Fruit fly (Drosophila melanogaster) whole organism, embryonic: ENCODE data around the gene CG10343.

ENCODE experiments used
- B-H2 ChIP-seq: fragments of 200-800 bp; sonication (Bioruptor generic); optimal IDR thresholded peaks from 2 replicates; lab custom pipeline; 2018; ENCODE audit warnings: missing biosample characterization, mild to moderate bottlenecking, missing genetic modification characterization
- CG10147 ChIP-seq: fragments of 200-800 bp; sonication (Bioruptor generic); optimal IDR thresholded peaks from 2 replicates; lab custom pipeline; 2019; ENCODE audit warnings: missing biosample characterization, mild to moderate bottlenecking, missing genetic modification characterization, moderate library complexity
- CG10267 ChIP-seq: fragments of 200-800 bp; sonication (Bioruptor generic); optimal IDR thresholded peaks from 2 replicates; lab custom pipeline; 2018; ENCODE audit warnings: missing biosample characterization, mild to moderate bottlenecking, missing genetic modification characterization, moderate library complexity
- CG11695 ChIP-seq: fragments of 200-800 bp; sonication (Bioruptor generic); IDR thresholded peaks from 3 replicates; pipeline ENCODE4 v1.3.6; 2022; ENCODE audit warnings: missing biosample characterization, missing genetic modification characterization
- CG12219 ChIP-seq: fragments of 200-800 bp; sonication (Bioruptor generic); optimal IDR thresholded peaks from 3 replicates; lab custom pipeline; 2018; ENCODE audit warnings: missing biosample characterization, mild to moderate bottlenecking, missing genetic modification characterization
- CG12299 ChIP-seq: fragments of 200-800 bp; sonication (Bioruptor generic); optimal IDR thresholded peaks from 2 replicates; lab custom pipeline; 2018; ENCODE audit warnings: missing biosample characterization, mild to moderate bottlenecking, missing genetic modification characterization
- CG12659 ChIP-seq: fragments of 200-800 bp; sonication (Bioruptor generic); optimal IDR thresholded peaks from 3 replicates; lab custom pipeline; 2017; ENCODE audit warnings: mild to moderate bottlenecking, missing biosample characterization, missing genetic modification reagents, missing genetic modification characterization
- CG12744 ChIP-seq: fragments of 200-800 bp; sonication (Bioruptor generic); optimal IDR thresholded peaks from 2 replicates; lab custom pipeline; 2016; ENCODE audit warnings: missing biosample characterization, missing genetic modification characterization
- CG17612 ChIP-seq: fragments of 200-800 bp; sonication (Bioruptor generic); IDR thresholded peaks from 2 replicates; pipeline ENCODE4 v1.3.6; 2022; ENCODE audit warnings: missing biosample characterization, missing genetic modification characterization
- CG3726 ChIP-seq: fragments of 200-800 bp; sonication (Bioruptor generic); IDR thresholded peaks from 3 replicates; pipeline ENCODE4, ENCODE4 v1.3.6; 2022; ENCODE audit warnings: missing biosample characterization, missing genetic modification characterization
- CG3995 ChIP-seq: fragments of 200-800 bp; sonication (Bioruptor generic); optimal IDR thresholded peaks from 3 replicates; lab custom pipeline; 2016; ENCODE audit warnings: missing biosample characterization, missing genetic modification characterization
- CG42726 ChIP-seq: fragments of 200-800 bp; sonication (Bioruptor generic); IDR thresholded peaks from 2 replicates; pipeline ENCODE4 v1.3.6; 2022; ENCODE audit warnings: missing biosample characterization, missing genetic modification characterization; ENCODE audit not compliant: partially characterized antibody
- CG4282 ChIP-seq: fragments of 200-800 bp; sonication (Bioruptor generic); optimal IDR thresholded peaks from 2 replicates; lab custom pipeline; 2016; ENCODE audit warnings: missing biosample characterization, missing genetic modification characterization
- CG4424 ChIP-seq: fragments of 200-800 bp; sonication (Bioruptor generic); optimal IDR thresholded peaks from 3 replicates; lab custom pipeline; 2016; ENCODE audit warnings: missing biosample characterization, missing genetic modification characterization
- CG4854 ChIP-seq: fragments of 200-800 bp; sonication (Bioruptor generic); optimal IDR thresholded peaks from 2 replicates; lab custom pipeline; 2016; ENCODE audit warnings: missing biosample characterization, missing genetic modification characterization, inconsistent platforms
- CG9437 ChIP-seq: fragments of 200-800 bp; sonication (Bioruptor generic); optimal IDR thresholded peaks from 2 replicates; lab custom pipeline; 2018; ENCODE audit warnings: missing biosample characterization, mild to moderate bottlenecking, missing genetic modification characterization
- CHES-1-like ChIP-seq: fragments of 200-800 bp; sonication (Bioruptor generic); optimal IDR thresholded peaks from 2 replicates; lab custom pipeline; 2016; ENCODE audit warnings: missing biosample characterization, missing genetic modification characterization
- CkIIα-i1 ChIP-seq: fragments of 200-800 bp; sonication (Bioruptor generic); IDR thresholded peaks from 2 replicates; pipeline ENCODE4 v1.3.6; 2022; ENCODE audit warnings: missing biosample characterization, missing genetic modification characterization
- D19A ChIP-seq: fragments of 200-800 bp; optimal IDR thresholded peaks from 3 replicates; lab custom pipeline; 2019; ENCODE audit warnings: missing biosample characterization, mild to moderate bottlenecking, missing genetic modification characterization, moderate library complexity
- Doc3 ChIP-seq: fragments of 200-800 bp; sonication (Bioruptor generic); IDR thresholded peaks from 3 replicates; pipeline ENCODE4 v1.3.6; 2022; ENCODE audit warnings: missing biosample characterization, missing genetic modification characterization; ENCODE audit not compliant: partially characterized antibody
- HHEX ChIP-seq: fragments of 200-800 bp; sonication (Bioruptor generic); optimal IDR thresholded peaks from 3 replicates; lab custom pipeline; 2017; ENCODE audit warnings: missing biosample characterization, mild to moderate bottlenecking, missing genetic modification characterization, missing genetic modification reagents
- Hey ChIP-seq: fragments of 200-800 bp; sonication (Bioruptor generic); optimal IDR thresholded peaks from 3 replicates; lab custom pipeline; 2018; ENCODE audit warnings: missing biosample characterization, mild to moderate bottlenecking, missing genetic modification characterization
- Oli ChIP-seq: fragments of 200-800 bp; sonication (Bioruptor generic); optimal IDR thresholded peaks from 2 replicates; lab custom pipeline; 2018; ENCODE audit warnings: missing biosample characterization, mild to moderate bottlenecking, missing genetic modification characterization, moderate library complexity
- Ssrp ChIP-seq: fragments of 200-800 bp; sonication (Bioruptor generic); optimal IDR thresholded peaks from 2 replicates; lab custom pipeline; 2018; ENCODE audit warnings: missing biosample characterization, mild to moderate bottlenecking, missing genetic modification characterization, moderate library complexity
- Stat92E ChIP-seq, 3 experiments: fragments of >200 bp in 2 of 3; fragments of 200-800 bp in 1 of 3; sonication (Bioruptor generic) in 1 of 3; optimal IDR thresholded peaks; 2 replicates each; lab custom pipeline; 2017 to 2019; ENCODE audit warnings: missing biosample characterization in 3 of 3, missing genetic modification characterization in 3 of 3, mild to moderate bottlenecking in 1 of 3, moderate library complexity in 1 of 3
- aop ChIP-seq: fragments of 200-800 bp; sonication (Bioruptor generic); IDR thresholded peaks from 2 replicates; pipeline ENCODE4 v1.3.6; 2022; ENCODE audit warnings: missing biosample characterization, missing genetic modification characterization
- ase ChIP-seq: fragments of 200-800 bp; sonication (Bioruptor generic); IDR thresholded peaks from 3 replicates; pipeline ENCODE4 v1.3.6; 2022; ENCODE audit warnings: missing biosample characterization, missing genetic modification characterization
- ato ChIP-seq: fragments of 200-800 bp; sonication (Bioruptor generic); IDR thresholded peaks from 2 replicates; pipeline ENCODE4 v1.3.6; 2022; ENCODE audit warnings: missing biosample characterization, missing genetic modification characterization; ENCODE audit not compliant: partially characterized antibody
- cas ChIP-seq: fragments of 200-800 bp; sonication (Bioruptor generic); IDR thresholded peaks from 2 replicates; pipeline ENCODE4 v1.3.6; 2022; ENCODE audit warnings: missing biosample characterization, missing genetic modification characterization
- cato ChIP-seq: fragments of 200-800 bp; sonication (Bioruptor generic); optimal IDR thresholded peaks from 2 replicates; lab custom pipeline; 2016; ENCODE audit warnings: missing biosample characterization, missing genetic modification characterization, borderline replicate concordance
- chm ChIP-seq: fragments of 200-800 bp; sonication (Bioruptor generic); IDR thresholded peaks from 2 replicates; pipeline ENCODE4 v1.3.6; 2022; ENCODE audit warnings: missing biosample characterization, missing genetic modification characterization
- dati ChIP-seq: fragments of 200-800 bp; sonication (Bioruptor generic); IDR thresholded peaks from 2 replicates; pipeline ENCODE4 v1.3.6; 2022; ENCODE audit warnings: missing biosample characterization, missing genetic modification characterization
- dpn ChIP-seq, 2 experiments: fragments of 200-800 bp; sonication (Bioruptor generic); optimal IDR thresholded peaks; 3 replicates each; lab custom pipeline; 2016; ENCODE audit warnings: missing biosample characterization in 2 of 2, missing genetic modification characterization in 2 of 2
- fd102C ChIP-seq: fragments of 200-800 bp; sonication (Bioruptor generic); optimal IDR thresholded peaks from 2 replicates; lab custom pipeline; 2018; ENCODE audit warnings: missing biosample characterization, mild to moderate bottlenecking, missing genetic modification characterization, moderate library complexity
- gsb-n ChIP-seq: fragments of 200-800 bp; sonication (Bioruptor generic); optimal IDR thresholded peaks from 3 replicates; lab custom pipeline; 2018; ENCODE audit warnings: missing biosample characterization, mild to moderate bottlenecking, missing genetic modification characterization
- jumu ChIP-seq: fragments of 200-800 bp; sonication (Bioruptor generic); optimal IDR thresholded peaks from 3 replicates; lab custom pipeline; 2016; ENCODE audit warnings: missing biosample characterization, missing genetic modification characterization
- lbe ChIP-seq: fragments of 200-800 bp; sonication (Bioruptor generic); optimal IDR thresholded peaks from 2 replicates; lab custom pipeline; 2016; ENCODE audit warnings: missing biosample characterization, mild to moderate bottlenecking, missing genetic modification characterization
- nom ChIP-seq: fragments of 200-800 bp; sonication (Bioruptor generic); optimal IDR thresholded peaks from 2 replicates; lab custom pipeline; 2017; ENCODE audit warnings: missing biosample characterization, missing genetic modification characterization, mild to moderate bottlenecking, moderate library complexity, missing genetic modification reagents
- oc ChIP-seq: fragments of 200-800 bp; sonication (Bioruptor generic); optimal IDR thresholded peaks from 2 replicates; lab custom pipeline; 2018; ENCODE audit warnings: missing biosample characterization, mild to moderate bottlenecking, missing genetic modification characterization, moderate library complexity
- p53 ChIP-seq: fragments of 200-800 bp; sonication (Bioruptor generic); optimal IDR thresholded peaks from 2 replicates; lab custom pipeline; 2016; ENCODE audit warnings: missing biosample characterization, missing genetic modification characterization
- pnt ChIP-seq: fragments of 200-800 bp; sonication (Bioruptor generic); optimal IDR thresholded peaks from 3 replicates; lab custom pipeline; 2016; ENCODE audit warnings: missing biosample characterization, missing genetic modification characterization
- sima ChIP-seq: fragments of 200-800 bp; sonication (Bioruptor generic); optimal IDR thresholded peaks from 2 replicates; lab custom pipeline; 2016; ENCODE audit warnings: missing biosample characterization, missing genetic modification characterization
- sna ChIP-seq: fragments of 200-800 bp; sonication (Bioruptor generic); IDR thresholded peaks from 2 replicates; pipeline ENCODE4 v1.3.6; 2022; ENCODE audit warnings: missing biosample characterization, missing genetic modification characterization; ENCODE audit not compliant: partially characterized antibody
- sob ChIP-seq: fragments of 200-800 bp; sonication (Bioruptor generic); IDR thresholded peaks from 2 replicates; pipeline ENCODE4 v1.3.6; 2022; ENCODE audit warnings: missing biosample characterization, missing genetic modification characterization
- sqz ChIP-seq: fragments of 200-800 bp; sonication (Bioruptor generic); optimal IDR thresholded peaks from 3 replicates; lab custom pipeline; 2018; ENCODE audit warnings: missing biosample characterization, mild to moderate bottlenecking, missing genetic modification characterization
- tgo ChIP-seq: fragments of 200-800 bp; sonication (Bioruptor generic); IDR thresholded peaks from 3 replicates; pipeline ENCODE4 v1.3.6; 2022; ENCODE audit warnings: missing biosample characterization, missing genetic modification characterization
- tup ChIP-seq: fragments of 200-800 bp; sonication (Bioruptor generic); optimal IDR thresholded peaks from 2 replicates; lab custom pipeline; 2016; ENCODE audit warnings: missing biosample characterization, mild to moderate bottlenecking, missing genetic modification characterization, moderate library complexity
- unpg ChIP-seq: fragments of 200-800 bp; sonication (Bioruptor generic); optimal IDR thresholded peaks from 3 replicates; lab custom pipeline; 2018; ENCODE audit warnings: missing biosample characterization, mild to moderate bottlenecking, missing genetic modification characterization, moderate library complexity
- zfh2 ChIP-seq: fragments of 200-800 bp; sonication (Bioruptor generic); optimal IDR thresholded peaks from 2 replicates; lab custom pipeline; 2016; ENCODE audit warnings: missing biosample characterization, missing genetic modification characterization

CG10343 gene

DNA sequence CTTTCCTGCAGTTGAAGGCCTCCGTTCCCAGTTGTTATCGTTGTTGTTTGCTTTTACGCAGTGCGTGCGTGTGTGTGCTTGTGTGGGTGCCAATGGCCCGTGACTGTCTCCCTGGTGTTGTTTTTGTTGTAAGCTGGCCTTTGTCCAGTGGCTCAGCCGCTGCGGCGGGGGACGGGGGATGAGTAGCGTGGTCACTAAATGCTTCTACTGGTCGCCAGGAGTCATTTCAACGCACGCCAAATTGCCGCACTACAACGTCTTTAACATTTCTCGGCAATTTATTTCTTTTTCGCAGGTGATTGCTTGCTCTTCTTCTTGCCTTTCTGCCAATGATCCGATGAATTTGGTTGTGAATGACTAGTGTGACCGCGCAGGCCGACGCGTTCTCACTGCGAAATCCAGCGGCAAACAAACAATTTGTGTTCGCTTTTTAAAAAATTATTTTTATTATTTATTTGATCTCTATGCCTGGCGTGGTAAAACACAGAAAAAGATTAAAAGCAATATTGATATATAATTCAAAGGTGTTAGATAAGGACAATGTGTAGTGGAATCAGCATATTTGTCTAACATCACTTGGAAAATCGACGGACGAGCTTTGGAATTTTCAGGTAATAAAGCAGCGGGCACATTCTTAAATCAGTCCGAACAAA lies 5.1 kb downstream of the CG10343 start, which contains the start of the genes Faf2 and Grip71 (continued):
- TF ChIP-seq B-H2 (GFP tag; lab: Kevin White, UChicago) (peak; percentile 83), CHES-1-like (GFP tag; lab: Kevin White, UChicago) (peak; percentile 82), dpn (GFP tag; optimal IDR thresholded peaks at IDR 0.05; lab: Kevin White, UChicago) (peak; percentile 87 to 92), sqz (GFP tag; lab: Kevin White, UChicago) (no peak), CG10147 (GFP tag; lab: Kevin White, UChicago) (peak; percentile 83), sima (GFP tag; lab: Kevin White, UChicago) (no peak), oc (tag; lab: Kevin White, UChicago) (peak; percentile 76), CG17612 (GFP tag; lab: Robert Waterston, UW) (peak; percentile 87), CG9437 (GFP tag; lab: Kevin White, UChicago) (peak; percentile 16), ato (no peak), Stat92E (GFP tag; optimal IDR thresholded peaks at IDR 0.05; lab: Kevin White, UChicago) (peak in 1 of 3 experiments; percentile 28), CG3726 (peak; percentile 93), fd102C (GFP tag; lab: Kevin White, UChicago) (no peak), tup (GFP tag; lab: Kevin White, UChicago) (peak; percentile 77), HHEX (GFP tag; lab: Kevin White, UChicago) (peak; percentile 67), Ssrp (tag; lab: Kevin White, UChicago) (peak; percentile 95), CG4282 (GFP tag; lab: Kevin White, UChicago) (peak; percentile 14), sob (GFP tag; lab: Robert Waterston, UW) (peak; percentile 96), pnt (GFP tag; lab: Kevin White, UChicago) (peak; percentile 90), gsb-n (tag; lab: Kevin White, UChicago) (peak; percentile 85), nom (GFP tag; lab: Kevin White, UChicago) (peak; percentile 87), dati (GFP tag; lab: Robert Waterston, UW) (peak; percentile 87), CG10267 (tag; lab: Kevin White, UChicago) (peak; percentile 84), cas (GFP tag; lab: Robert Waterston, UW) (peak; percentile 79; the same call in 1 of the 2 replicates), unpg (GFP tag; lab: Kevin White, UChicago) (peak; percentile 93), p53 (peak; percentile 36), CG4854 (peak; percentile 85), ase (GFP tag; lab: Robert Waterston, UW) (peak; percentile 95), cato (GFP tag; lab: Kevin White, UChicago) (peak; percentile 74), CG12219 (peak; percentile 8), CG4424 (GFP tag; lab: Kevin White, UChicago) (peak; percentile 94), CG42726 (no peak), zfh2 (peak; percentile 90), CkIIα-i1 (GFP tag; lab: Robert Waterston, UW) (peak; percentile 71; the same call in 1 of the 2 replicates), Oli (tag; lab: Kevin White, UChicago) (peak; percentile 86), jumu (GFP tag; lab: Kevin White, UChicago) (peak; percentile 80), D19A (tag; lab: Kevin White, UChicago) (peak; percentile 74), chm (peak; percentile 86), tgo (GFP tag; lab: Robert Waterston, UW) (peak; percentile 94), aop (GFP tag; lab: Robert Waterston, UW) (peak; percentile 79), Doc3 (no peak), CG12659 (GFP tag; lab: Kevin White, UChicago) (peak; percentile 95), Hey (tag; lab: Kevin White, UChicago) (peak; percentile 23), CG11695 (GFP tag; lab: Robert Waterston, UW) (peak; percentile 84), CG3995 (GFP tag; lab: Kevin White, UChicago) (peak; percentile 62), CG12744 (peak; percentile 68), sna (GFP tag; lab: Robert Waterston, UW) (no peak), lbe (peak; percentile 62), CG12299 (tag; lab: Kevin White, UChicago) (peak; percentile 77)
